Fruit fly (Drosophila melanogaster): ENCODE data around the gene smp-30.
A peak's percentile ranks its signal among the peaks of the same experiment; 100 is the strongest.

The smp-30 gene

DNA sequence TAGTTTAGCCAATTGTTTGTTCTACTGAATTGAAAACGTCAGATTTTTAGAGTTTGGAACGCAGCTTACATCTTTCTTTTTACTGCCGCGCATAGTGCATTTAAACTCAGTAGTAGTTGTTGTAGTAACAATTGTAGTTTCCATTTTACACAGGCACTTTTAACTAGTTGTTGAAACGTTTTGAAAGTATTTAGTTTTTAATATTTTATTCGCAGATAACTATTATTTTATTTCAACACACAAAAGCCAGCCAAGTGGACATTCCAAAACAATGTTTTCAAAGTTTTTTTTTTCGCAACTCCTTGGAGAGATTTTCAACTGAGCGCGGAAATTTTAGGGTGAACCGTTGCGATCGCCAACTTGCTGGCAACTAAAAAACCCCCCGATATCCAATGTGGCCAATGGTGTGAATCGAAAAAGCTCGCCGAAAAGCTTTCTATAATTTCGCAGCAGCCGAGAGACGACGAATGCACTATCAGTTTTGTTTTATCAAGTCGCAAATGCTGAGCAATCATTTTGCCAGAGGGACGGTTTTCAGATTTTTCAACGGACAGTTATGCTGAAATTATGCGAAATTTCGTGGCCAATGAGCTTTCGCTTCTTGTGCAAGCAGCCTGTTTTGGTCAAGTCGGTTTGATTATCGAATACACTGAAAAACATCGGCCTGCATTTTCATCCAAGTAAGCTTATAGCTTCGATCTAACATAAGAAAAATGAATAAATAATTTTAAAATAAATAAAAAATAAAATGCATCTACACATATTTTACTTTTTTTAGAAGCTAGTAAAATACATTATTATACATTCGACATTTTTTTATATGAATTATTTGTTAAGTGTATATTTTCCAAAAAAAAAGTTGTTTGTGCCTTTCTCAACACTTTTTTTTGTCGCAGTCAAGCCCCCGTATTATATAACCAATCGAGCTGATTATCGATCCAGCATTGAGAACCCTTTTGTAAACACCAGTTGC lies 22.0 kb downstream of the smp-30 start (continued):
- 0 out of 3 replicates have a peak, but pooled peaks have one; percentile 17 for TF ChIP-seq gce (GFP tag; IDR thresholded peaks at IDR 0.05)
- no peak for TF ChIP-seq zfh2 (GFP tag; optimal IDR thresholded peaks at IDR 0.05)
- peak; percentile 82 for TF ChIP-seq CG31441 (GFP tag; IDR thresholded peaks at IDR 0.05)
- TF ChIP-seq Hsf (GFP tag; optimal IDR thresholded peaks at IDR 0.05), result no peak
- peak; percentile 64 for TF ChIP-seq Meics (GFP tag; optimal IDR thresholded peaks at IDR 0.05)

DNA sequence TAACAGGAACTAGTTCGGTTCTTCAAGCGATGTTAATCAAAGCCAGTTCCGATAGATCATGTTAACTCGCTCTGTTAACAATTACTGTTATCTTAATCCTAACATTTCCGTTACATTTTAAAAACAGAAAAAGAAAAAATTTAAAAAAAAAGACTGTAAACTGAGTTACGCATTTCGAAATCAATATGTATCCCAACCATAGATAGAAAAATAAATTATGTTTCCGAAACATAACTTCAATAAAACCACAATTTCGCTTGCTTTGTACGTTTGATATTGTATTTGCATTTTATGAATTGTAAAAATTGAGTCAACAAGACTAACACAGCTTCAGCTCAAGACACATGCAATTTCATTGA lies 26.6 kb downstream of the smp-30 start:
- peak; percentile 3 for TF ChIP-seq CG17186 (GFP tag; optimal IDR thresholded peaks at IDR 0.05)
- TF ChIP-seq Nf-YC (tag; optimal IDR thresholded peaks at IDR 0.05), result no peak
- no peak for TF ChIP-seq CG1603 (tag; optimal IDR thresholded peaks at IDR 0.05)
- no peak for TF ChIP-seq az2 (GFP tag; optimal IDR thresholded peaks at IDR 0.05)
- peak; percentile 40 for TF ChIP-seq Lhr (GFP tag; optimal IDR thresholded peaks at IDR 0.05)
- TF ChIP-seq CoRest (tag; optimal IDR thresholded peaks at IDR 0.05), result no peak
- no peak for TF ChIP-seq CG4328 (GFP tag; optimal IDR thresholded peaks at IDR 0.05)
- TF ChIP-seq Dp (GFP tag; optimal IDR thresholded peaks at IDR 0.05), result peak; percentile 12
- TF ChIP-seq CG9797 (GFP tag; optimal IDR thresholded peaks at IDR 0.05), result peak; percentile 26
- peak in 1 of 2 experiments; percentile 73 for TF ChIP-seq eve (GFP tag; optimal IDR thresholded peaks at IDR 0.05)
- peak; percentile 86 for TF ChIP-seq CG17359 (tag; optimal IDR thresholded peaks at IDR 0.05)
- peak; percentile 76 for TF ChIP-seq Myb (GFP tag; optimal IDR thresholded peaks at IDR 0.05)

DNA sequence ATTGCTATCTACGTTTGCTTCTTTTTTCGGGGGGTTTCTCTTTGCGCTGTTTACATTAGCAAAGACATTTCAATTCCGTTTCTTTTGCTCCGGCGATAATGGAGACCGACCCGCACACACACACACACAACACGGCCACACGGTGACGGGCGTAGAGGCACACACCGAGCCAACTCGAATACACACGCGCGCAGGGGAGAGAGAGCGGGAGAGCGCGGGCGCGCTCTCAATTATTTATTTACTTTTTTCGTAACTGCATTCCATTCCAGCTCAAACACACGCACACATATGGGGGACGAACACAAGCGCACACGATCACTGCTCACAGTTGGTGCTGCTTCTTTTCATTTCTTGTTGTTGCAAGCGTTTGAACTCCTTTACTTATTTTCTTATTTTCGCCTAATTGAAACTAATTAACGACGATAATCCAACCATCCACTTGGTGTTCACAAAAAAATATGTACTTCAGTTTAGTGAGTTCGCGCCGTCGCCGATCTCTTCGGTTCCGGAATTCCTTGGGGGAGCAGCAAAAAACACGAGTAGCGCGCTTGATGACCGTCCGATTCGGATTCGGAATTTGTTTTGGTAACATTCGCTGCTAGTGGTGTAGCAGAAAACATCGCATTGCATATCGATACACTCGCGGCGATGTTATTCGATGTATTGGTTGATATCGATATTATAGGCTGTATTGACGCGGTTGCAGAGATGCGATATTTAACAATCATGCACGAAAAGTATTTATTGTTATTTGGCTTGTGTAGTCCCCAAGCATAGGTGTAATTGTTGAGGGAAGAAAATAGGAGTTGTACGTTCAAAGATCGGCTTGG lies 27.2 kb downstream of the smp-30 start, which contains the start of gene kibra:
Gene kibra (minus strand): TSS at position 591 of the 830 bp plus-strand sequence.
- TF ChIP-seq Poxn (GFP tag; IDR thresholded peaks at IDR 0.05) (no peak), CG1792 (GFP tag; optimal IDR thresholded peaks at IDR 0.05) (peak; percentile 81), amos (GFP tag; IDR thresholded peaks at IDR 0.05; ENCODE audit: partially characterized antibody) (no peak), mld (GFP tag; IDR thresholded peaks at IDR 0.05; ENCODE audit: partially characterized antibody) (no peak), CG17829 (tag; optimal IDR thresholded peaks at IDR 0.05) (peak; percentile 78), CG6683 (GFP tag; optimal IDR thresholded peaks at IDR 0.05) (peak; percentile 14), zfh2 (GFP tag; optimal IDR thresholded peaks at IDR 0.05) (peak; percentile 84), CG15073 (GFP tag; optimal IDR thresholded peaks at IDR 0.05) (no peak), Doc3 (GFP tag; IDR thresholded peaks at IDR 0.05; ENCODE audit: partially characterized antibody) (no peak), Hand (GFP tag; optimal IDR thresholded peaks at IDR 0.05) (no peak), chif (GFP tag; optimal IDR thresholded peaks at IDR 0.05) (peak; percentile 45 to 79), oc (tag; optimal IDR thresholded peaks at IDR 0.05) (peak; percentile 76), ab (GFP tag; optimal IDR thresholded peaks at IDR 0.05) (no peak), CG2199 (GFP tag; IDR thresholded peaks at IDR 0.05) (no peak), Opbp (GFP tag; IDR thresholded peaks at IDR 0.05; ENCODE audit: partially characterized antibody) (no peak), CoRest (tag; optimal IDR thresholded peaks at IDR 0.05) (peak; percentile 72), CG11560 (tag; IDR thresholded peaks at IDR 0.05) (no peak), hb (GFP tag; IDR thresholded peaks at IDR 0.05; ENCODE audit: partially characterized antibody) (no peak), ind (GFP tag; optimal IDR thresholded peaks at IDR 0.05) (peak; percentile 81), CG31388 (GFP tag; optimal IDR thresholded peaks at IDR 0.05) (peak; percentile 64), Deaf1 (tag; optimal IDR thresholded peaks at IDR 0.05) (peak; percentile 88), CG1832 (GFP tag; optimal IDR thresholded peaks at IDR 0.05) (no peak), nerfin-2 (GFP tag; IDR thresholded peaks at IDR 0.05; ENCODE audit: partially characterized antibody) (no peak), Bdp1 (GFP tag; optimal IDR thresholded peaks at IDR 0.05) (peak; percentile 57), D19B (GFP tag; optimal IDR thresholded peaks at IDR 0.05) (no peak), nau (GFP tag; optimal IDR thresholded peaks at IDR 0.05) (peak; percentile 56), ERR (GFP tag; optimal IDR thresholded peaks at IDR 0.05) (peak; percentile 72), bigmax (GFP tag; optimal IDR thresholded peaks at IDR 0.05) (no peak)

Data from whole organism, embryonic.